Worm (Caenorhabditis elegans): Measurements from ENCODE around the gene wrt-10.

wrt-10 gene

DNA sequence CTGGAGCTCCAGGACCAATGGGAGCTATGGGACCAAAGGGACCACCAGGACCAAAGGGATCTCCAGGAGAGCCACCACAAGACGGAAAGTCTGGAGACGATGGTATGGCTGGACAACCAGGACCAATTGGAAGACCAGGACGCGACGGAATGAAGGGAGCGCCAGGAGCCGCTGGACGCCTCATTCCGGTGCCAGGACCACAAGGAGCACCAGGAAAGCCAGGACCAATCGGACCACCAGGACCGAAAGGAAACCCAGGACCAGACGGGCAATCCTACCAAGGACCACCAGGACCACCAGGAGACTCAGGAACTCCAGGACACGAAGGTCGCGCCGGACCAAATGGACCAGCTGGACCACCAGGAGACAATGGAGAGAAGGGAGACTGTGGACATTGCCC is 10.4 kb upstream of the wrt-10 start:
- peak; percentile 88 for TF ChIP-seq set-16 (GFP tag; IDR thresholded peaks at IDR 0.05)
- TF ChIP-seq dve-1 (tag; optimal IDR thresholded peaks at IDR 0.05; ENCODE audit: insufficient read depth), result no peak

DNA sequence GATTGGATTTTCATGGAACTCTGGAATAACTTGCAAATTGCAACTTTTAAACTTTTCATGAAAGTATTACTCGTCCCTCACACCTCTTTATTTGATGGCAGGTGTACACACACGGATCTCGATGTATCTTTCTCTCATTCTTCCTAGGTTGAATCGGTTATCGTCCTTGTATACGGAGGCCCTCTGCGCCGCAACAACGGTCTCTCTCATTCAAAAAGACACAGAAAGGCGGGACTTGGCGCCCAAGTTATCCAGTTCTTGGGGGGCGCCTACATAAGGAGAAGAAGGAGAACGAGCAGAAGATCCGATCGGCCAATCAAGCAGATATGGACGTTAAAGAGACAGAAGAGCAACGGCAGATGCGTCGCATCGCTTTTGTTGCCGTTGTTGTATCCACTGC is 9.4 kb upstream of the wrt-10 start, which contains the start of gene rol-8:
TSS of gene rol-8 (plus strand) at position 301 of the 400 bp plus-strand sequence.
- TF ChIP-seq unc-62 (GFP tag; optimal IDR thresholded peaks at IDR 0.05 in 1 of 2) (peak in 1 of 2 experiments; percentile 60), unc-62 (tag; optimal IDR thresholded peaks at IDR 0.05) (no peak), fkh-10 (GFP tag; optimal IDR thresholded peaks at IDR 0.05) (no peak)

DNA sequence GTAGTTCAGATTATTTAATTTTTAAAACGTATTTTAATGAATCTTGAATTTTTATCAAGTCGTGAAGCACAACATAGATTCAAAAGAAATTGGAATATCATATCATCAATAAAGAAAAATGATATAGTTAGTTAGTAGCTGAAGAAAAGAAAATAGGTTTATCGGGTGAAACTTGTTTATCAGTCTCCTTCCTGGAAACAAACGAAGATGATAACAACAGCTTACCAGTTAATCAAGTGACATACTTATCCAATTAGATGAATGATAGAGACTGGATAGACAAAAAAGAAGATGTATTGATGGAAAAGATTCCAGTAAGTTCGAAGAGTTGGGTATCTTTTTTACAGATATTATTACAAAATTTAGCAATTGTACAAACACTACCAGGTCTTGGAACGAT is 8.6 kb upstream of the wrt-10 start:
- TF ChIP-seq hif-1 (tag; optimal IDR thresholded peaks at IDR 0.05) (no peak), nhr-41 (GFP tag; IDR thresholded peaks at IDR 0.05) (no peak), lim-7 (GFP tag; IDR thresholded peaks at IDR 0.05) (no peak), tra-1 (GFP tag; IDR thresholded peaks at IDR 0.05) (no peak), ces-1 (GFP tag; optimal IDR thresholded peaks at IDR 0.05) (no peak), unc-62 (GFP tag; optimal IDR thresholded peaks at IDR 0.05 in 1 of 2) (no peak), unc-62 (tag; optimal IDR thresholded peaks at IDR 0.05) (no peak), attf-4 (tag; optimal IDR thresholded peaks at IDR 0.05) (no peak), lin-1 (GFP tag; IDR thresholded peaks at IDR 0.05) (no peak), ceh-20 (GFP tag; IDR thresholded peaks at IDR 0.05) (no peak), zip-11 (GFP tag; IDR thresholded peaks at IDR 0.05) (no peak), skn-1 (tag; optimal IDR thresholded peaks at IDR 0.05) (no peak), lir-3 (tag; optimal IDR thresholded peaks at IDR 0.05) (no peak), nhr-42 (GFP tag; IDR thresholded peaks at IDR 0.05) (no peak), sdz-12 (GFP tag; optimal IDR thresholded peaks at IDR 0.05) (no peak), pha-4 (GFP tag; IDR thresholded peaks at IDR 0.05) (no peak), pha-4 (tag; optimal IDR thresholded peaks at IDR 0.05) (no peak), daf-19 (GFP tag; conservative IDR thresholded peaks at IDR 0.05) (no peak), ztf-7 (tag; optimal IDR thresholded peaks at IDR 0.05) (no peak), R02D3.7 (tag; optimal IDR thresholded peaks at IDR 0.05) (no peak), F10B5.3 (tag; optimal IDR thresholded peaks at IDR 0.05) (no peak), tag-97 (GFP tag; IDR thresholded peaks at IDR 0.05) (no peak)

DNA sequence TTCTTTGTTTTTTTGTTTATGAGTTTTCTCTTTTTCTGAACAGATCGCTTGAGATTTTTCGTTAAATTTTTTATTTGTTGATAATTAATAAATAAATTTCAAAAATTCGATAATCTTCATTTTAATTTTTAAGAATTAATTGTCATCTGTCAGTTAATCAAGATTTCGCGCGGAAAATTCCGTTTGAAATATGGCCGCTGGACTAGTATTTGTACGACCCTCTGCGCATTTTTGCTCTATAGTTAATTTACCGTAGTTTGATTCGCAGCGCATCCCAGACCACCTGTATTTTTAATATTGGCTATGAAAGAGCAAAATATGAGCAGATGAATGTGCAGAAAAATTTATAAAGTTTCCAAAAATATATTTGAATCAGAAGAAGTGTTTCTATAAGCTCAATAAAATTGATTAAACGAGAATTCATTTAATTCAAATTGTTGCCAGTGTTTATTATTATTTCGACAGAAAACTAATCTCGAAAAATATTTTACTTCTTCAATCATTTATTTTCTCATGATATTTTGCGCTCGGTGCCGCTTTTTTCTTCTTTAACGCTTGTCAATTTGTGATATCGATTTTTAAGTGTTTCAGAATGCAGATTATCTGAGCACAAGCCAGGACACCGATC is 3.4 kb upstream of the wrt-10 start, which contains the start of gene nfi-1:
TSS of gene nfi-1 (plus strand) at position 578 of the 628 bp plus-strand sequence.
- peak; percentile 65 for TF ChIP-seq unc-130 (GFP tag; optimal IDR thresholded peaks at IDR 0.05)
- no peak for TF ChIP-seq pha-4 (GFP tag; IDR thresholded peaks at IDR 0.05)
- no peak for TF ChIP-seq pha-4 (tag; optimal IDR thresholded peaks at IDR 0.05)
- TF ChIP-seq ama-1 (optimal IDR thresholded peaks at IDR 0.05), result no peak
- TF ChIP-seq aha-1 (tag), result no peak
- TF ChIP-seq daf-12 (tag; optimal IDR thresholded peaks at IDR 0.05), result no peak
- TF ChIP-seq mes-2 (tag; optimal IDR thresholded peaks at IDR 0.05; ENCODE audit: poor library complexity, severe bottlenecking), result peak; percentile 93
- TF ChIP-seq lir-3 (tag; optimal IDR thresholded peaks at IDR 0.05), result no peak
- TF ChIP-seq lsy-2 (tag; optimal IDR thresholded peaks at IDR 0.05), result peak in 1 of 2 experiments; percentile 95
- TF ChIP-seq nhr-25 (tag; optimal IDR thresholded peaks at IDR 0.05; ENCODE audit: borderline replicate concordance, insufficient read depth), result no peak
- TF ChIP-seq nhr-77 (tag; optimal IDR thresholded peaks at IDR 0.05), result peak; percentile 19
- peak; percentile 41 for TF ChIP-seq nhr-28 (tag; optimal IDR thresholded peaks at IDR 0.05)
- no peak for TF ChIP-seq D1046.2 (GFP tag; IDR thresholded peaks at IDR 0.05)
- TF ChIP-seq snpc-1.2 (GFP tag; IDR thresholded peaks at IDR 0.05), result no peak
- TF ChIP-seq rbr-2 (tag; optimal IDR thresholded peaks at IDR 0.05), result peak; percentile 8
- TF ChIP-seq dve-1 (tag; optimal IDR thresholded peaks at IDR 0.05; ENCODE audit: insufficient read depth), result peak; percentile 32
- TF ChIP-seq dpl-1 (GFP tag; optimal IDR thresholded peaks at IDR 0.05), result peak; percentile 78
- no peak for TF ChIP-seq spr-1 (tag; optimal IDR thresholded peaks at IDR 0.05)
- no peak for TF ChIP-seq vab-7 (GFP tag; IDR thresholded peaks at IDR 0.05)
- TF ChIP-seq hif-1 (tag; optimal IDR thresholded peaks at IDR 0.05), result peak in 1 of 2 experiments; percentile 66
- no peak for TF ChIP-seq R02D3.7 (tag; optimal IDR thresholded peaks at IDR 0.05)
- TF ChIP-seq fos-1 (tag; optimal IDR thresholded peaks at IDR 0.05), result no peak
- no peak for TF ChIP-seq daf-8 (GFP tag; IDR thresholded peaks at IDR 0.05)
- TF ChIP-seq ztf-11 (tag; optimal IDR thresholded peaks at IDR 0.05), result no peak
- TF ChIP-seq F10B5.3 (tag; optimal IDR thresholded peaks at IDR 0.05), result no peak
- TF ChIP-seq madf-9 (GFP tag; conservative IDR thresholded peaks at IDR 0.05), result no peak
- no peak for TF ChIP-seq lin-13 (GFP tag; optimal IDR thresholded peaks at IDR 0.05)
- peak; percentile 66 for TF ChIP-seq lin-38 (GFP tag; IDR thresholded peaks at IDR 0.05)
